Worm (Caenorhabditis elegans) whole organism, L3 larva: ENCODE measurements around the gene rga-5.

Source experiments
- R02D3.7 ChIP-seq: fragments of 150-350 bp; optimal IDR thresholded peaks from 2 replicates; lab custom pipeline; 2014; ENCODE audit warnings: missing biosample characterization, missing genetic modification characterization
- ZK546.5 ChIP-seq: sonication (generic microtip); optimal IDR thresholded peaks from 2 replicates; lab custom pipeline; 2017; ENCODE audit warnings: missing biosample characterization, missing genetic modification characterization
- aly-2 ChIP-seq: fragments of 150-350 bp; optimal IDR thresholded peaks from 2 replicates; lab custom pipeline; 2014; ENCODE audit warnings: missing biosample characterization, missing genetic modification characterization
- ama-1 ChIP-seq: fragments of 150-350 bp; optimal IDR thresholded peaks from 2 replicates; lab custom pipeline; 2018
- ceh-16 ChIP-seq: sonication (generic microtip); optimal IDR thresholded peaks from 2 replicates; lab custom pipeline; 2017; ENCODE audit warnings: missing biosample characterization, missing genetic modification characterization
- ceh-28 ChIP-seq: fragments of 150-350 bp; optimal IDR thresholded peaks from 2 replicates; lab custom pipeline; 2014; ENCODE audit warnings: missing biosample characterization, missing genetic modification reagents, missing genetic modification characterization
- ceh-82 ChIP-seq: fragments of 150-350 bp; optimal IDR thresholded peaks from 2 replicates; lab custom pipeline; 2014; ENCODE audit warnings: missing biosample characterization, missing genetic modification characterization
- ceh-9 ChIP-seq: sonication (generic microtip); optimal IDR thresholded peaks from 2 replicates; lab custom pipeline; 2018; ENCODE audit warnings: missing biosample characterization, missing genetic modification characterization
- daf-12 ChIP-seq: fragments of 150-350 bp; optimal IDR thresholded peaks from 2 replicates; lab custom pipeline; 2014; ENCODE audit warnings: missing biosample characterization, missing genetic modification reagents, missing genetic modification characterization
- egl-5 ChIP-seq: fragments of 150-350 bp; optimal IDR thresholded peaks from 2 replicates; lab custom pipeline; 2017; ENCODE audit warnings: missing biosample characterization, missing genetic modification reagents, missing genetic modification characterization, inconsistent platforms
- elt-1 ChIP-seq: fragments of 150-350 bp; optimal IDR thresholded peaks from 2 replicates; lab custom pipeline; 2014; ENCODE audit warnings: missing biosample characterization, missing genetic modification characterization
- elt-2 ChIP-seq: sonication (generic microtip); optimal IDR thresholded peaks from 2 replicates; lab custom pipeline; 2016; ENCODE audit warnings: missing genetic modification reagents, mild to moderate bottlenecking, missing genetic modification characterization, missing compliant biosample characterization
- elt-3 ChIP-seq, 3 experiments: fragments of 150-350 bp in 1 of 3; sonication (generic microtip) in 2 of 3; optimal IDR thresholded peaks; 2 replicates in 2 of 3; 4 replicates in 1 of 3; lab custom pipeline; 2014 to 2017; ENCODE audit warnings: missing biosample characterization in 3 of 3, missing genetic modification characterization in 3 of 3
- eor-1 ChIP-seq, 2 experiments: fragments of 150-350 bp; optimal IDR thresholded peaks; 2 replicates each; lab custom pipeline; 2014 to 2018; ENCODE audit warnings: missing biosample characterization in 2 of 2, missing genetic modification characterization in 2 of 2
- fkh-10 ChIP-seq: sonication (generic microtip); optimal IDR thresholded peaks from 2 replicates; lab custom pipeline; 2017; ENCODE audit warnings: missing biosample characterization, missing genetic modification reagents, missing genetic modification characterization
- fkh-2 ChIP-seq: fragments of 150-350 bp; optimal IDR thresholded peaks from 2 replicates; lab custom pipeline; 2014; ENCODE audit warnings: missing biosample characterization, missing genetic modification reagents, missing genetic modification characterization
- fos-1 ChIP-seq: fragments of 150-350 bp; optimal IDR thresholded peaks from 2 replicates; lab custom pipeline; 2014; ENCODE audit warnings: missing biosample characterization, missing genetic modification characterization
- hmg-11 ChIP-seq: sonication (generic microtip); optimal IDR thresholded peaks from 2 replicates; lab custom pipeline; 2016; ENCODE audit warnings: missing genetic modification characterization, missing compliant biosample characterization
- jun-1 ChIP-seq: fragments of 150-350 bp; optimal IDR thresholded peaks from 2 replicates; lab custom pipeline; 2014; ENCODE audit warnings: missing biosample characterization, missing genetic modification reagents, missing genetic modification characterization
- lin-15B ChIP-seq: fragments of 150-350 bp; optimal IDR thresholded peaks from 2 replicates; lab custom pipeline; 2014; ENCODE audit warnings: missing biosample characterization, missing genetic modification characterization
- lin-39 ChIP-seq: fragments of 150-350 bp; optimal IDR thresholded peaks from 2 replicates; lab custom pipeline; 2018; ENCODE audit warnings: missing biosample characterization, missing genetic modification reagents, missing genetic modification characterization
- lsy-12 ChIP-seq: sonication (generic microtip); optimal IDR thresholded peaks from 2 replicates; lab custom pipeline; 2016; ENCODE audit warnings: mild to moderate bottlenecking, missing genetic modification characterization, missing compliant biosample characterization
- mdl-1 ChIP-seq: fragments of 150-350 bp; optimal IDR thresholded peaks from 2 replicates; lab custom pipeline; 2014; ENCODE audit warnings: missing biosample characterization, missing genetic modification characterization
- mml-1 ChIP-seq: fragments of 150-350 bp; sonication (generic microtip); optimal IDR thresholded peaks from 3 replicates; lab custom pipeline; 2014; ENCODE audit warnings: missing biosample characterization, missing genetic modification characterization
- nfya-1 ChIP-seq: sonication (generic microtip); optimal IDR thresholded peaks from 2 replicates; lab custom pipeline; 2017; ENCODE audit warnings: missing genetic modification characterization, mild to moderate bottlenecking, missing compliant biosample characterization, antibody characterized with exemption, moderate library complexity; ENCODE audit not compliant: insufficient read depth
- nhr-12 ChIP-seq: fragments of 150-350 bp; optimal IDR thresholded peaks from 2 replicates; lab custom pipeline; 2014; ENCODE audit warnings: missing biosample characterization, missing genetic modification characterization
- nhr-23 ChIP-seq: fragments of 150-350 bp; optimal IDR thresholded peaks from 2 replicates; lab custom pipeline; 2014; ENCODE audit warnings: missing biosample characterization, missing genetic modification reagents, missing genetic modification characterization
- nhr-237 ChIP-seq: fragments of 150-350 bp; optimal IDR thresholded peaks from 2 replicates; lab custom pipeline; 2014; ENCODE audit warnings: missing biosample characterization, missing genetic modification characterization
- nhr-25 ChIP-seq: sonication (generic microtip); optimal IDR thresholded peaks from 2 replicates; lab custom pipeline; 2017; ENCODE audit warnings: missing biosample characterization, missing genetic modification characterization
- nhr-43 ChIP-seq: sonication (generic microtip); optimal IDR thresholded peaks from 2 replicates; lab custom pipeline; 2016; ENCODE audit warnings: mild to moderate bottlenecking, missing genetic modification characterization, missing compliant biosample characterization; ENCODE audit not compliant: poor library complexity, severe bottlenecking
- nhr-67 ChIP-seq: fragments of 150-350 bp; optimal IDR thresholded peaks from 2 replicates; lab custom pipeline; 2014; ENCODE audit warnings: missing biosample characterization, missing genetic modification characterization
- nhr-77 ChIP-seq: fragments of 150-350 bp; optimal IDR thresholded peaks from 2 replicates; lab custom pipeline; 2014; ENCODE audit warnings: missing biosample characterization, missing genetic modification characterization
- pha-4 ChIP-seq: fragments of 150-350 bp; optimal IDR thresholded peaks from 2 replicates; lab custom pipeline; 2014; ENCODE audit warnings: missing biosample characterization, missing genetic modification reagents, missing genetic modification characterization
- pqm-1 ChIP-seq: fragments of 150-350 bp; optimal IDR thresholded peaks from 2 replicates; lab custom pipeline; 2017; ENCODE audit warnings: missing biosample characterization, missing genetic modification characterization, inconsistent platforms
- sea-2 ChIP-seq: fragments of 150-350 bp; sonication (generic microtip); optimal IDR thresholded peaks from 4 replicates; lab custom pipeline; 2014; ENCODE audit warnings: missing biosample characterization, missing genetic modification reagents, missing genetic modification characterization
- skn-1 ChIP-seq: fragments of 150-350 bp; optimal IDR thresholded peaks from 2 replicates; lab custom pipeline; 2014; ENCODE audit warnings: missing biosample characterization, missing genetic modification characterization
- snpc-4 ChIP-seq: fragments of 150-350 bp; optimal IDR thresholded peaks from 2 replicates; lab custom pipeline; 2014; ENCODE audit warnings: missing biosample characterization, missing genetic modification characterization
- tbx-2 ChIP-seq: sonication (generic microtip); optimal IDR thresholded peaks from 2 replicates; lab custom pipeline; 2016; ENCODE audit warnings: mild to moderate bottlenecking, missing genetic modification characterization, missing compliant biosample characterization
- unc-39 ChIP-seq: sonication (generic microtip); optimal IDR thresholded peaks from 4 replicates; lab custom pipeline; 2017; ENCODE audit warnings: missing biosample characterization, missing genetic modification characterization
- unc-62 ChIP-seq: fragments of 150-350 bp; sonication (generic microtip); optimal IDR thresholded peaks from 4 replicates; lab custom pipeline; 2014; ENCODE audit warnings: missing biosample characterization, missing genetic modification reagents, missing genetic modification characterization
- zag-1 ChIP-seq: fragments of 150-350 bp; optimal IDR thresholded peaks from 2 replicates; lab custom pipeline; 2014; ENCODE audit warnings: missing biosample characterization, missing genetic modification characterization
- ztf-11 ChIP-seq: fragments of 150-350 bp; optimal IDR thresholded peaks from 2 replicates; lab custom pipeline; 2014; ENCODE audit warnings: missing biosample characterization, missing genetic modification characterization

rga-5 gene

ce11 chrIV:13880803-13881202 is 53.1 kb downstream of the rga-5 start:
- TF ChIP-seq eor-1 (tag; optimal IDR thresholded peaks at IDR 0.05; lab: Kevin White, UChicago) = no peak
- TF ChIP-seq elt-2 (tag; lab: Kevin White, UChicago) = no peak
- TF ChIP-seq nfya-1 (tag; lab: Kevin White, UChicago) = peak; percentile 18

ce11 chrIV:13881754-13882275 is 54.1 kb downstream of the rga-5 start, which contains the start of gene rpl-29:
Gene rpl-29 (plus strand): TSS chrIV:13882225.
- peak; percentile 92 for TF ChIP-seq hmg-11 (tag; lab: Kevin White, UChicago)
- TF ChIP-seq elt-3 (tag; optimal IDR thresholded peaks at IDR 0.05; lab: Kevin White, UChicago) = no peak
- TF ChIP-seq nhr-237 (tag; lab: Kevin White, UChicago) = no peak
- no peak for TF ChIP-seq eor-1 (tag; optimal IDR thresholded peaks at IDR 0.05; lab: Kevin White, UChicago)
- no peak for TF ChIP-seq nhr-12
- TF ChIP-seq skn-1 (tag; lab: Kevin White, UChicago) = peak; percentile 76
- TF ChIP-seq tbx-2 (tag; lab: Kevin White, UChicago) = peak; percentile 25
- TF ChIP-seq fos-1 (tag; lab: Kevin White, UChicago) = no peak
- TF ChIP-seq pqm-1 (tag; lab: Kevin White, UChicago) = peak; percentile 64
- peak; percentile 80 for TF ChIP-seq nhr-23 (tag; lab: Kevin White, UChicago)
- peak; percentile 85 for TF ChIP-seq lin-39 (tag; lab: Kevin White, UChicago)
- TF ChIP-seq lin-15B (tag; lab: Kevin White, UChicago) = peak; percentile 87
- peak; percentile 61 for TF ChIP-seq jun-1 (tag; lab: Kevin White, UChicago)
- peak; percentile 89 for TF ChIP-seq nhr-25
- TF ChIP-seq elt-2 (tag; lab: Kevin White, UChicago) = peak; percentile 57
- TF ChIP-seq ceh-82 (tag; lab: Kevin White, UChicago) = peak; percentile 21
- peak; percentile 99 for TF ChIP-seq R02D3.7 (tag; lab: Kevin White, UChicago)
- peak; percentile 44 for TF ChIP-seq fkh-10 (GFP tag; lab: Kevin White, UChicago)
- TF ChIP-seq fkh-2 (tag; lab: Kevin White, UChicago) = no peak
- TF ChIP-seq egl-5 (tag; lab: Kevin White, UChicago) = peak; percentile 83
- TF ChIP-seq nhr-77 = no peak
- peak; percentile 98 for TF ChIP-seq nfya-1 (tag; lab: Kevin White, UChicago)
- peak; percentile 71 for TF ChIP-seq lsy-12
- no peak for TF ChIP-seq ceh-16 (tag; lab: Kevin White, UChicago)
- peak; percentile 56 for TF ChIP-seq ceh-28 (tag; lab: Kevin White, UChicago)
- TF ChIP-seq sea-2 (GFP tag; lab: Kevin White, UChicago) = no peak
- no peak for TF ChIP-seq zag-1 (tag; lab: Kevin White, UChicago)
- peak; percentile 70 for TF ChIP-seq ama-1
- no peak for TF ChIP-seq nhr-67 (tag; lab: Kevin White, UChicago)
- peak; percentile 12 for TF ChIP-seq elt-1 (tag; lab: Kevin White, UChicago)
- TF ChIP-seq snpc-4 (tag; lab: Kevin White, UChicago) = peak; percentile 49
- no peak for TF ChIP-seq ceh-9 (tag; lab: Kevin White, UChicago)
- TF ChIP-seq unc-62 = no peak
- peak; percentile 96 for TF ChIP-seq pha-4 (tag; lab: Kevin White, UChicago)

ce11 chrIV:13882573-13882972 is 54.9 kb downstream of the rga-5 start, which contains the start of gene thoc-7:
Gene thoc-7 (plus strand): TSS chrIV:13882734.
- TF ChIP-seq ztf-11 (tag; lab: Kevin White, UChicago) (no peak), nfya-1 (tag; lab: Kevin White, UChicago) (no peak), eor-1 (tag; optimal IDR thresholded peaks at IDR 0.05; lab: Kevin White, UChicago) (no peak), elt-3 (tag; optimal IDR thresholded peaks at IDR 0.05; lab: Kevin White, UChicago) (no peak), nhr-43 (peak; percentile 15), hmg-11 (tag; lab: Kevin White, UChicago) (no peak), elt-2 (tag; lab: Kevin White, UChicago) (no peak)

DNA sequence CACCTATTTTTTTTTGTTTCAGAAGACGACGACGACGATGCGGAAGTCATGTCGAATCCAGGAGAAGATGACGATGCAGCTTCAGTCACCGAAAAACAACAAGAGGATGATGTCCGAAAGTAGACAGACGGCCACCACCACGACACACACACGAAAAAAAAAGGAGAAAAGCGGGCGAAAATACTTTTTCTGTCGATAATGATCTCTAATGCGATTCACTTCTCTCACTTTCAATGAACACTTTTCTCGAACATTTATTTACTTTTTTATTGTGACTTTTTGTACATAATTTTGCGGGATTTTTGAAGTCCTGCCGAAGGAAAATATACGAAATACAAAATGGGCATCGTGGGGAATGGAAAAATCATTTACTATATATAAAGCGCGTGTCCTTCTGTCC is 56.2 kb downstream of the rga-5 start:
- no peak for TF ChIP-seq nhr-12
- no peak for TF ChIP-seq daf-12
- no peak for TF ChIP-seq aly-2 (tag; lab: Kevin White, UChicago)
- TF ChIP-seq skn-1 (tag; lab: Kevin White, UChicago) = no peak
- TF ChIP-seq egl-5 (tag; lab: Kevin White, UChicago) = no peak
- no peak for TF ChIP-seq ZK546.5
- no peak for TF ChIP-seq zag-1 (tag; lab: Kevin White, UChicago)
- no peak for TF ChIP-seq lin-39 (tag; lab: Kevin White, UChicago)
- no peak for TF ChIP-seq mml-1 (tag; lab: Kevin White, UChicago)
- TF ChIP-seq sea-2 (GFP tag; lab: Kevin White, UChicago) = no peak
- no peak for TF ChIP-seq unc-39 (tag; lab: Kevin White, UChicago)
- TF ChIP-seq mdl-1 (tag; lab: Kevin White, UChicago) = no peak
- no peak for TF ChIP-seq nfya-1 (tag; lab: Kevin White, UChicago)
- TF ChIP-seq pqm-1 (tag; lab: Kevin White, UChicago) = no peak
